Fruit fly (Drosophila melanogaster): ENCODE measurements around the gene Tmtc1.

Tmtc1 gene

DNA sequence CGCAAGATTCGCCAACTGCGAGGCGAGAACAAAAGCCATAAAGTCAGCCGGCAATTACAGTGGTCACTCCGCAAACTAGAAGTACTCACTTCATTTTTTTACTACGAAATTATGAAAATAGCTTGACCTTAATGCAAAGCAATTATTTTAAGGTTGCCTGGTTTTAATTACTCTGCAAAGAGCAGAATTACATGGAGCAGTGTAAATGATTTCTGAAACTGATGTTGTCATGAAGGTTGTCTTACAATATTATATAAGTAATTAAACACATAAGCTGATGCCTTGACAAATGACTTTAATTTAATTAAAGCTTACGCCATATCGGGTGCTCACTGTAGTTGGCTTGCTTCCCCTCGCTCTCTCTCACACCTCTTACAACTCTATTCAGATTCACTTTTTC is 56.7 kb downstream of the Tmtc1 start (continued):
- no peak for TF ChIP-seq ERR (GFP tag; optimal IDR thresholded peaks at IDR 0.05)
- peak; percentile 53; the same call in 1 of the 3 replicates for TF ChIP-seq CG11695 (GFP tag; IDR thresholded peaks at IDR 0.05)
- no peak for TF ChIP-seq CG3726 (GFP tag; IDR thresholded peaks at IDR 0.05)
- peak; percentile 40 for TF ChIP-seq ind (GFP tag; optimal IDR thresholded peaks at IDR 0.05)
- TF ChIP-seq Abd-B (GFP tag; optimal IDR thresholded peaks at IDR 0.05) = peak; percentile 41
- peak; percentile 54 for TF ChIP-seq Ptx1 (GFP tag; IDR thresholded peaks at IDR 0.05)
- TF ChIP-seq chif (GFP tag; optimal IDR thresholded peaks at IDR 0.05) = peak in 1 of 2 experiments; percentile 4
- peak; percentile 42 for TF ChIP-seq CG2712 (tag; optimal IDR thresholded peaks at IDR 0.05)
- TF ChIP-seq CG2889 (GFP tag; IDR thresholded peaks at IDR 0.05) = no peak
- TF ChIP-seq chm (GFP tag; IDR thresholded peaks at IDR 0.05) = no peak
- TF ChIP-seq seq (GFP tag; IDR thresholded peaks at IDR 0.05) = no peak
- peak; percentile 86 for TF ChIP-seq Med (GFP tag)
- TF ChIP-seq slou (GFP tag; optimal IDR thresholded peaks at IDR 0.05) = peak; percentile 18
- TF ChIP-seq CG12659 (GFP tag; optimal IDR thresholded peaks at IDR 0.05) = peak; percentile 56
- TF ChIP-seq Sox102F (GFP tag; optimal IDR thresholded peaks at IDR 0.05) = peak; percentile 43
- peak; percentile 34; the same call in 1 of the 2 replicates for TF ChIP-seq wdn (GFP tag; IDR thresholded peaks at IDR 0.05)
- TF ChIP-seq CG7839 (tag; optimal IDR thresholded peaks at IDR 0.05) = peak; percentile 68
- TF ChIP-seq lbe (GFP tag; optimal IDR thresholded peaks at IDR 0.05) = no peak
- peak; percentile 41 for TF ChIP-seq CG6689 (GFP tag; IDR thresholded peaks at IDR 0.05)
- peak; percentile 65 for TF ChIP-seq CG11504 (tag; optimal IDR thresholded peaks at IDR 0.05)
- TF ChIP-seq CG18599 (GFP tag; optimal IDR thresholded peaks at IDR 0.05) = peak; percentile 76
- TF ChIP-seq E2f2 (GFP tag; IDR thresholded peaks at IDR 0.05) = peak; percentile 28; the same call in 1 of the 2 replicates
- TF ChIP-seq prd (optimal IDR thresholded peaks at IDR 0.05) = no peak
- TF ChIP-seq prd (GFP tag; IDR thresholded peaks at IDR 0.05) = peak; percentile 22; the same call in 1 of the 3 replicates
- TF ChIP-seq Oaz (GFP tag; IDR thresholded peaks at IDR 0.05) = no peak
- no peak for TF ChIP-seq CG8765 (GFP tag; IDR thresholded peaks at IDR 0.05)
- peak; percentile 7 for TF ChIP-seq Chrac-16 (GFP tag; optimal IDR thresholded peaks at IDR 0.05)
- no peak for TF ChIP-seq Atf3 (GFP tag; optimal IDR thresholded peaks at IDR 0.05)
- no peak for TF ChIP-seq CG30431 (GFP tag; optimal IDR thresholded peaks at IDR 0.05)
- TF ChIP-seq lilli (GFP tag; optimal IDR thresholded peaks at IDR 0.05) = peak; percentile 72
- TF ChIP-seq CG2120 (GFP tag; optimal IDR thresholded peaks at IDR 0.05) = peak; percentile 86
- 0 out of 2 replicates have a peak, but pooled peaks have one; percentile 9 for TF ChIP-seq ssp (GFP tag; IDR thresholded peaks at IDR 0.05)
- peak; percentile 50 for TF ChIP-seq vvl (GFP tag; IDR thresholded peaks at IDR 0.05)
- TF ChIP-seq CG17385 (GFP tag; optimal IDR thresholded peaks at IDR 0.05) = peak; percentile 45
- no peak for TF ChIP-seq CG11093 (GFP tag; IDR thresholded peaks at IDR 0.05)
- peak; percentile 68 for TF ChIP-seq gem (tag; optimal IDR thresholded peaks at IDR 0.05)
- TF ChIP-seq vfl (GFP tag; optimal IDR thresholded peaks at IDR 0.05) = peak; percentile 24
- TF ChIP-seq row (GFP tag; IDR thresholded peaks at IDR 0.05) = peak; percentile 68
- TF ChIP-seq CG17359 (tag; optimal IDR thresholded peaks at IDR 0.05) = peak; percentile 17
- TF ChIP-seq CG9727 (GFP tag; optimal IDR thresholded peaks at IDR 0.05) = peak; percentile 66
- peak; percentile 67 for TF ChIP-seq al (GFP tag; IDR thresholded peaks at IDR 0.05)
- TF ChIP-seq CG14441 (GFP tag; IDR thresholded peaks at IDR 0.05) = 0 out of 2 replicates have a peak, but pooled peaks have one; percentile 18
- no peak for TF ChIP-seq cas (GFP tag; IDR thresholded peaks at IDR 0.05)
- no peak for TF ChIP-seq ftz-f1 (GFP tag; optimal IDR thresholded peaks at IDR 0.05)
- peak; percentile 89 for TF ChIP-seq grau (tag; optimal IDR thresholded peaks at IDR 0.05)
- TF ChIP-seq Ets97D (GFP tag; optimal IDR thresholded peaks at IDR 0.05) = no peak
- TF ChIP-seq Neu2 (GFP tag; optimal IDR thresholded peaks at IDR 0.05; ENCODE audit: borderline replicate concordance) = no peak
- TF ChIP-seq YL-1 (GFP tag; optimal IDR thresholded peaks at IDR 0.05) = no peak
- 0 out of 3 replicates have a peak, but pooled peaks have one; percentile 22 for TF ChIP-seq Mrtf (GFP tag; IDR thresholded peaks at IDR 0.05)
- TF ChIP-seq HmgZ (tag; optimal IDR thresholded peaks at IDR 0.05) = peak; percentile 17
- TF ChIP-seq p53 (GFP tag; optimal IDR thresholded peaks at IDR 0.05) = no peak
- TF ChIP-seq CG12942 (GFP tag; optimal IDR thresholded peaks at IDR 0.05) = no peak
